Fruit fly (Drosophila melanogaster) whole organism, embryonic: ENCODE data around the gene Osi16.

Experiments
- BtbVII ChIP-seq: fragments of 200-800 bp; sonication (Bioruptor generic); optimal IDR thresholded peaks from 3 replicates; lab custom pipeline; 2017; ENCODE audit warnings: missing biosample characterization, mild to moderate bottlenecking, missing genetic modification characterization
- CG3847 ChIP-seq: fragments of 200-800 bp; sonication (Bioruptor generic); IDR thresholded peaks from 2 replicates; pipeline ENCODE4 v1.3.6; 2022; ENCODE audit warnings: missing biosample characterization, missing genetic modification characterization
- CHES-1-like ChIP-seq: fragments of 200-800 bp; sonication (Bioruptor generic); optimal IDR thresholded peaks from 2 replicates; lab custom pipeline; 2016; ENCODE audit warnings: missing biosample characterization, missing genetic modification characterization
- Camta ChIP-seq: fragments of 200-800 bp; sonication (Bioruptor generic); optimal IDR thresholded peaks from 2 replicates; lab custom pipeline; 2016; ENCODE audit warnings: missing biosample characterization, missing genetic modification characterization
- Dek ChIP-seq: fragments of 200-800 bp; sonication (Bioruptor generic); optimal IDR thresholded peaks from 3 replicates; lab custom pipeline; 2019; ENCODE audit warnings: missing biosample characterization, mild to moderate bottlenecking, missing genetic modification characterization, moderate library complexity
- GATAe ChIP-seq: fragments of 200-800 bp; sonication (Bioruptor generic); conservative IDR thresholded peaks from 2 replicates; pipeline ENCODE4 v1.3.6; 2022; ENCODE audit warnings: missing biosample characterization, missing genetic modification characterization
- Neu2 ChIP-seq: fragments of 200-800 bp; sonication (Bioruptor generic); optimal IDR thresholded peaks from 3 replicates; lab custom pipeline; 2016; ENCODE audit warnings: missing biosample characterization, missing genetic modification characterization, borderline replicate concordance
- lab ChIP-seq: fragments of 200-800 bp; sonication (Bioruptor generic); optimal IDR thresholded peaks from 3 replicates; lab custom pipeline; 2017; ENCODE audit warnings: missing biosample characterization, missing genetic modification characterization, mild to moderate bottlenecking, moderate library complexity, missing genetic modification reagents
- sob ChIP-seq: fragments of 200-800 bp; sonication (Bioruptor generic); IDR thresholded peaks from 2 replicates; pipeline ENCODE4 v1.3.6; 2022; ENCODE audit warnings: missing biosample characterization, missing genetic modification characterization
- stwl ChIP-seq: fragments of 200-800 bp; sonication (Bioruptor generic); optimal IDR thresholded peaks from 3 replicates; lab custom pipeline; 2018; ENCODE audit warnings: missing biosample characterization, mild to moderate bottlenecking, missing genetic modification characterization, moderate library complexity
- tap ChIP-seq: fragments of 200-800 bp; optimal IDR thresholded peaks from 3 replicates; lab custom pipeline; 2019; ENCODE audit warnings: missing biosample characterization, mild to moderate bottlenecking, missing genetic modification characterization, moderate library complexity
- tgo ChIP-seq: fragments of 200-800 bp; sonication (Bioruptor generic); IDR thresholded peaks from 3 replicates; pipeline ENCODE4 v1.3.6; 2022; ENCODE audit warnings: missing biosample characterization, missing genetic modification characterization
- zfh2 ChIP-seq: fragments of 200-800 bp; sonication (Bioruptor generic); optimal IDR thresholded peaks from 2 replicates; lab custom pipeline; 2016; ENCODE audit warnings: missing biosample characterization, missing genetic modification characterization

DNA sequence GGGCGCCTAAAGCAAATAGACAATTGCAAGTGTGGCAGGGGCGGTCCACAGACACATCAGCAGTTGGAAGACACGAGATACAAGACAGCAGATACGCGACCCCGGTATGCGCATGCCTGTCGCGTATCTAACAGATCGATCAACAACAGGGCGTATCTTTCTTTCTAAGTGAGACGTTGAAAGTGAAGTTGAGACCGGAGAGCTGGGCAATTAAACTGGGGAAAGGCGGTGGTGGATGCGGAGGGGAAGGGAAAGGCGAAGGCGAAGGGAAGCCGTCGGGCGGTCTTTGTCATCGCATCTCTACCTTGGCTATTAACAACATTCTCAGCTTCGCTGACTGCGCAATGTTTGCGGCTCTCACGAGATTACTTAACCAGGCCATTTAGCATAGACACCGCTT, 11.0 kb upstream of the Osi16 start:
- TF ChIP-seq CG3847 (GFP tag; lab: Robert Waterston, UW) (no peak), Camta (GFP tag; lab: Kevin White, UChicago) (no peak), stwl (tag; lab: Kevin White, UChicago) (no peak), CHES-1-like (GFP tag; lab: Kevin White, UChicago) (no peak), tgo (no peak), lab (GFP tag; lab: Kevin White, UChicago) (no peak), GATAe (GFP tag; lab: Robert Waterston, UW) (no peak), Neu2 (GFP tag; lab: Kevin White, UChicago) (no peak), Dek (no peak), BtbVII (no peak), zfh2 (GFP tag; lab: Kevin White, UChicago) (no peak), sob (GFP tag; lab: Robert Waterston, UW) (no peak), tap (no peak)
